Worm (Caenorhabditis elegans): ENCODE measurements around the gene B0496.2.

DNA sequence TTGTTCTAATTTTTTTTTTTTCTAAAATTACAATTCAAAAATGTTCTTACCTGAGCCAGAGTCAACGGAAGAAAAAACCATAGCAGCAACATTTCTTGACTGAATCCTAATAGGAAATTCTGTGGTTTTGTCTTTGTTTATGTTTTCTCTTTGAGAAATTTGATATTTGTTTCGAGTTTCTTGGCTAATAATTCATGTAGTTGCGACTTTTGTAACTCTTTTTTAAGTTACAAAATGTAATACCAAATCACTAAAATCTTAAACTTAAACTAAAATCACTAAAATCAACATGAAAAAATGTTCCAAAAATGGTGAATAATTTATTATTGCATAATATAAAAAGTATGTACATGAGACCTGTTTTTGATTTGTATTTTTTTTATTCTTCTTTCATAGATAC lies 50.1 kb downstream of the B0496.2 start, which contains the start of gene egas-4:
- no peak for TF ChIP-seq ztf-6 (GFP tag; IDR thresholded peaks at IDR 0.05)
- no peak for TF ChIP-seq die-1 (tag; optimal IDR thresholded peaks at IDR 0.05)
- no peak for TF ChIP-seq somi-1 (GFP tag; optimal IDR thresholded peaks at IDR 0.05)
- TF ChIP-seq pha-4 (tag; optimal IDR thresholded peaks at IDR 0.05) = no peak
- no peak for TF ChIP-seq egl-44 (GFP tag; IDR thresholded peaks at IDR 0.05)
- TF ChIP-seq akir-1 (GFP tag; optimal IDR thresholded peaks at IDR 0.05) = no peak
- TF ChIP-seq hmg-1.2 (GFP tag; IDR thresholded peaks at IDR 0.05) = no peak
- no peak for TF ChIP-seq hrde-1 (tag; optimal IDR thresholded peaks at IDR 0.05; ENCODE audit: borderline replicate concordance)
- TF ChIP-seq ztf-22 (GFP tag; optimal IDR thresholded peaks at IDR 0.05) = no peak
- TF ChIP-seq madf-3 (GFP tag; IDR thresholded peaks at IDR 0.05) = no peak
- no peak for TF ChIP-seq dpl-1 (GFP tag; optimal IDR thresholded peaks at IDR 0.05)
- no peak for TF ChIP-seq Y67H2A.10 (GFP tag; conservative IDR thresholded peaks at IDR 0.05)
- no peak for TF ChIP-seq repo-1 (tag; optimal IDR thresholded peaks at IDR 0.05)
- no peak for TF ChIP-seq ama-1 (optimal IDR thresholded peaks at IDR 0.05)
- TF ChIP-seq ama-1 (GFP tag; optimal IDR thresholded peaks at IDR 0.05) = no peak

Measured in whole organism, young adult.